Worm (Caenorhabditis elegans) whole organism, early embryonic: ENCODE results near the gene F46G10.2.

Source experiments
- ama-1 ChIP-seq: fragments of 150-350 bp; optimal IDR thresholded peaks from 2 replicates; lab custom pipeline; 2014
- ets-7 ChIP-seq: sonication (generic microtip); optimal IDR thresholded peaks from 2 replicates; lab custom pipeline; 2016; ENCODE audit warnings: missing genotype, missing genetic modification characterization, missing compliant biosample characterization
- flt-1 ChIP-seq: fragments of 200-800 bp; sonication (Bioruptor generic); IDR thresholded peaks from 2 replicates; pipeline ENCODE4 v1.3.6; 2022; ENCODE audit warnings: missing genetic modification characterization, missing compliant biosample characterization
- hmbx-1 ChIP-seq: sonication (generic microtip); optimal IDR thresholded peaks from 2 replicates; lab custom pipeline; 2016; ENCODE audit warnings: mild to moderate bottlenecking, missing genetic modification characterization, missing compliant biosample characterization
- hnd-1 ChIP-seq: sonication (generic microtip); optimal IDR thresholded peaks from 2 replicates; lab custom pipeline; 2016; ENCODE audit warnings: missing genetic modification characterization, missing compliant biosample characterization
- scrt-1 ChIP-seq: fragments of 200-800 bp; sonication (Bioruptor generic); IDR thresholded peaks from 2 replicates; pipeline ENCODE4 v1.3.6; 2022; ENCODE audit warnings: missing genetic modification characterization, missing compliant biosample characterization
- tra-4 ChIP-seq: sonication (generic microtip); optimal IDR thresholded peaks from 2 replicates; lab custom pipeline; 2017; ENCODE audit warnings: missing genetic modification characterization, missing compliant biosample characterization

DNA sequence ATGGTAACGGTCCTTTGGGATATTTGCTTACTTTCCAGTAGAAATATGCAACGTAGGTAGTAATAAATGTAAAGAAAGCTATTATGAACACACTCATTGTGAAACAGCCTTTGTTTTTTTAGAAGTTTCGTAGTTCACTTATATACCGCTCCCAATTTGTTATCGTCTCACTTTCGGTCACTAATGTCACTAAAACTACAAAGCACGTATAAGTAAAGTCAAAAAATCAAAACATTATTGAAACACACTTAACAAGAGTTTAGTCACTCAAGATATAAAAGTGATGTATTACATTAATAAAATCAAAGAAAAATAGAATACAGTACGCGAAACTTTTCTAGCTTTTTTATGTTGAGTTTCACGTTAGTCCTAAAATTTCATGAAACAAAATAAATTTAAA lies 48.7 kb upstream of the F46G10.2 start, which contains the start of gene cyp-14A3:
- TF ChIP-seq ets-7 (no peak), hmbx-1 (tag; lab: Kevin White, UChicago) (no peak), tra-4 (no peak), scrt-1 (no peak), ama-1 (lab: Kevin White, UChicago) (no peak), hnd-1 (tag; lab: Kevin White, UChicago) (no peak), flt-1 (no peak)
